Fruit fly (Drosophila melanogaster) whole organism: Measurements from ENCODE around the gene CG43094.

Source experiments
- CG8478 ChIP-seq: fragments of >200 bp; optimal IDR thresholded peaks from 2 replicates; lab custom pipeline; 2018; ENCODE audit warnings: inconsistent platforms
- Dll ChIP-seq: fragments of >200 bp; optimal IDR thresholded peaks from 2 replicates; lab custom pipeline; 2017
- EcR ChIP-seq, 2 experiments: fragments of >200 bp; optimal IDR thresholded peaks; 2 replicates each; lab custom pipeline; 2017; ENCODE audit warnings: missing biosample characterization in 2 of 2, missing genetic modification characterization in 2 of 2, missing genetic modification reagents in 2 of 2
- psq ChIP-seq: fragments of >200 bp; optimal IDR thresholded peaks from 2 replicates; lab custom pipeline; 2017
- usp ChIP-seq: fragments of >200 bp; optimal IDR thresholded peaks from 2 replicates; lab custom pipeline; 2017; ENCODE audit warnings: missing biosample characterization, missing genetic modification characterization, mixed read lengths

DNA sequence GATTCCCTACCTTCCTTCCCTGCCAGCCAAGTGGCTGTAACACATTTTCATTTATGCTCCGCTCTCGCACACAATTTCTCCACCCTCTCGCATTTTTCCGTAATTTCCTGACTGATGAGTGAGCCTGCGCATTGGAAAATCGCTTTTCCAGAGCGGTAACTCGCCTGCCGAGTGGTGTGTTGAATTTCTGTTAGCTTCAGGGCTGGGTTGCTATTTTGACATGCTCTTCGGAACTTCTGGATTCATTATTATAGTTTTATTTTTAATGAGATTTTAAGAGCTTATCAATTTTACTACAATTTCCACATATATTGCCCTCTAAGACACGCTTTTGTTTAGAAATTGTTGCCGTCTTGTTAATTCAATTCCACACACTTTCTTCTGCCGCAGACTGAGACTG, 17.9 kb downstream of the CG43094 start:
- TF ChIP-seq Dll (no peak), psq (lab: Kevin White, UChicago) (no peak), usp (GFP tag; lab: Kevin White, UChicago) (no peak), CG8478 (lab: Kevin White, UChicago) (no peak), EcR (GFP tag; optimal IDR thresholded peaks at IDR 0.05; lab: Kevin White, UChicago) (no peak)
